Worm (Caenorhabditis elegans): ENCODE measurements around the gene C56A3.4.

Gene C56A3.4

ce11 chrV:13523194-13523593 lies 28.4 kb downstream of the C56A3.4 start, which contains the start of gene R11G10.3:
Gene R11G10.3, plus strand, starts transcription at chrV:13523494.
- TF ChIP-seq nhr-76 (tag; optimal IDR thresholded peaks at IDR 0.05), result no peak
- no peak for TF ChIP-seq egl-5 (tag; optimal IDR thresholded peaks at IDR 0.05)
- no peak for TF ChIP-seq nhr-25 (tag; optimal IDR thresholded peaks at IDR 0.05)
- TF ChIP-seq fkh-10 (GFP tag; optimal IDR thresholded peaks at IDR 0.05), result no peak
- TF ChIP-seq lin-15B (tag; optimal IDR thresholded peaks at IDR 0.05), result no peak
- no peak for TF ChIP-seq hmg-11 (tag; optimal IDR thresholded peaks at IDR 0.05)
- no peak for TF ChIP-seq elt-1 (tag; optimal IDR thresholded peaks at IDR 0.05)
- no peak for TF ChIP-seq snpc-4 (tag; optimal IDR thresholded peaks at IDR 0.05)
- no peak for TF ChIP-seq elt-3 (tag; optimal IDR thresholded peaks at IDR 0.05)
- TF ChIP-seq fos-1 (tag; optimal IDR thresholded peaks at IDR 0.05), result no peak
- TF ChIP-seq ceh-28 (tag; optimal IDR thresholded peaks at IDR 0.05), result no peak
- TF ChIP-seq ztf-11 (tag; optimal IDR thresholded peaks at IDR 0.05), result no peak
- TF ChIP-seq daf-12 (tag; optimal IDR thresholded peaks at IDR 0.05), result no peak

ce11 chrV:13515115-13515514 lies 36.4 kb downstream of the C56A3.4 start, which contains the start of gene semi-1:
Gene semi-1, minus strand, starts transcription at chrV:13515215.
- TF ChIP-seq eor-1 (tag; optimal IDR thresholded peaks at IDR 0.05), result no peak

- TF ChIP-seq nhr-237 (tag; optimal IDR thresholded peaks at IDR 0.05) (no peak), elt-1 (tag; optimal IDR thresholded peaks at IDR 0.05) (no peak), nhr-28 (tag; optimal IDR thresholded peaks at IDR 0.05) (no peak), hmg-11 (tag; optimal IDR thresholded peaks at IDR 0.05) (no peak), ZK546.5 (tag; optimal IDR thresholded peaks at IDR 0.05) (no peak), nhr-25 (tag; optimal IDR thresholded peaks at IDR 0.05) (no peak), unc-39 (tag; optimal IDR thresholded peaks at IDR 0.05) (no peak), skn-1 (tag; optimal IDR thresholded peaks at IDR 0.05) (no peak), fos-1 (tag; optimal IDR thresholded peaks at IDR 0.05) (no peak), fkh-2 (tag; optimal IDR thresholded peaks at IDR 0.05) (no peak), daf-12 (tag; optimal IDR thresholded peaks at IDR 0.05) (no peak), ama-1 (optimal IDR thresholded peaks at IDR 0.05) (no peak)
These were observed 39.0 kb downstream of the C56A3.4 start for ce11 chrV:13512515-13512914.

ce11 chrV:13511618-13512017 lies 39.9 kb downstream of the C56A3.4 start, which contains the start of gene avr-15:
Gene avr-15, minus strand, starts transcription at chrV:13511718.
- TF ChIP-seq skn-1 (tag; optimal IDR thresholded peaks at IDR 0.05), result no peak

- TF ChIP-seq fkh-2 (tag; optimal IDR thresholded peaks at IDR 0.05) (no peak), R02D3.7 (tag; optimal IDR thresholded peaks at IDR 0.05) (no peak), elt-2 (tag; optimal IDR thresholded peaks at IDR 0.05) (no peak), elt-3 (tag; optimal IDR thresholded peaks at IDR 0.05) (no peak), nhr-237 (tag; optimal IDR thresholded peaks at IDR 0.05) (no peak), skn-1 (tag; optimal IDR thresholded peaks at IDR 0.05) (no peak), unc-62 (GFP tag; optimal IDR thresholded peaks at IDR 0.05) (no peak), fkh-10 (GFP tag; optimal IDR thresholded peaks at IDR 0.05) (no peak)
These were observed 45.2 kb downstream of the C56A3.4 start, which contains the start of gene R11G10.4 for ce11 chrV:13506321-13506720. Gene R11G10.4, plus strand, starts transcription at chrV:13506621.
